Worm (Caenorhabditis elegans) whole organism, L1 larva: Measurements from ENCODE around the gene T19D12.4.

ENCODE experiments used
- F16B12.6 ChIP-seq: fragments of 150-350 bp; optimal IDR thresholded peaks from 2 replicates; lab custom pipeline; 2014; ENCODE audit warnings: missing biosample characterization, missing genetic modification characterization
- ama-1 ChIP-seq: fragments of 150-350 bp; optimal IDR thresholded peaks from 2 replicates; lab custom pipeline; 2014
- blmp-1 ChIP-seq: fragments of 150-350 bp; optimal IDR thresholded peaks from 2 replicates; lab custom pipeline; 2014; ENCODE audit warnings: missing biosample characterization, missing genetic modification characterization
- ceh-63 ChIP-seq: fragments of 200-800 bp; sonication (Bioruptor generic); optimal IDR thresholded peaks from 2 replicates; lab custom pipeline; 2018; ENCODE audit warnings: mild to moderate bottlenecking, missing genetic modification characterization, missing compliant biosample characterization
- ceh-82 ChIP-seq, 3 experiments: fragments of 150-350 bp in 1 of 3; sonication (generic microtip) in 2 of 3; optimal IDR thresholded peaks; 2 replicates each; lab custom pipeline; 2014 to 2017; ENCODE audit warnings: missing biosample characterization in 3 of 3, missing genetic modification characterization in 3 of 3
- ces-1 ChIP-seq: fragments of 150-350 bp; optimal IDR thresholded peaks from 2 replicates; lab custom pipeline; 2014; ENCODE audit warnings: missing biosample characterization, missing genetic modification reagents, missing genetic modification characterization
- dsc-1 ChIP-seq: sonication (generic microtip); optimal IDR thresholded peaks from 2 replicates; lab custom pipeline; 2016; ENCODE audit warnings: mild to moderate bottlenecking, missing genetic modification characterization, missing compliant biosample characterization
- efl-1 ChIP-seq, 4 experiments: fragments of 150-350 bp; optimal IDR thresholded peaks in 3 of 4; peaks in 1 of 4; 1 replicate in 1 of 4; 2 replicates in 3 of 4; lab custom pipeline; 2014; ENCODE audit warnings: missing biosample characterization in 2 of 4, missing genetic modification characterization in 2 of 4, missing genetic modification reagents in 2 of 4
- egl-13 ChIP-seq: sonication (generic microtip); optimal IDR thresholded peaks from 2 replicates; lab custom pipeline; 2016; ENCODE audit warnings: missing genotype, missing genetic modification reagents, missing genetic modification characterization, missing compliant biosample characterization
- egl-27 ChIP-seq, 2 experiments: fragments of 150-350 bp in 1 of 2; sonication (generic microtip); optimal IDR thresholded peaks; 3 replicates each; lab custom pipeline; 2017 to 2018; ENCODE audit warnings: missing biosample characterization in 2 of 2, missing genetic modification characterization in 2 of 2, missing genetic modification reagents in 2 of 2
- ets-5 ChIP-seq: fragments of 200-800 bp; sonication (Bioruptor generic); IDR thresholded peaks from 2 replicates; pipeline ENCODE4 v1.3.6; 2022; ENCODE audit warnings: missing genetic modification characterization, missing compliant biosample characterization
- fkh-10 ChIP-seq: sonication (generic microtip); optimal IDR thresholded peaks from 2 replicates; lab custom pipeline; 2017; ENCODE audit warnings: missing biosample characterization, missing genetic modification reagents, missing genetic modification characterization
- fkh-8 ChIP-seq: sonication (generic microtip); optimal IDR thresholded peaks from 2 replicates; lab custom pipeline; 2016; ENCODE audit warnings: mild to moderate bottlenecking, missing genetic modification characterization, missing compliant biosample characterization
- fos-1 ChIP-seq: fragments of 150-350 bp; optimal IDR thresholded peaks from 2 replicates; lab custom pipeline; 2014; ENCODE audit warnings: missing biosample characterization, missing genetic modification characterization
- hlh-17 ChIP-seq: fragments of 200-800 bp; sonication (Bioruptor generic); optimal IDR thresholded peaks from 2 replicates; lab custom pipeline; 2018; ENCODE audit warnings: missing genetic modification characterization, mild to moderate bottlenecking, missing compliant biosample characterization, moderate library complexity, borderline replicate concordance
- hlh-4 ChIP-seq: sonication (generic microtip); optimal IDR thresholded peaks from 2 replicates; lab custom pipeline; 2016; ENCODE audit warnings: mild to moderate bottlenecking, missing genetic modification characterization, missing compliant biosample characterization
- lin-14 ChIP-seq: fragments of 200-800 bp; sonication (Bioruptor generic); optimal IDR thresholded peaks from 2 replicates; lab custom pipeline; 2018; ENCODE audit warnings: mild to moderate bottlenecking, missing genetic modification characterization, moderate library complexity, missing compliant biosample characterization
- lin-15B ChIP-seq: fragments of 150-350 bp; sonication (generic microtip); optimal IDR thresholded peaks from 3 replicates; lab custom pipeline; 2014; ENCODE audit warnings: missing biosample characterization, missing genetic modification characterization
- lin-39 ChIP-seq: fragments of 150-350 bp; optimal IDR thresholded peaks from 2 replicates; lab custom pipeline; 2014; ENCODE audit warnings: missing biosample characterization, missing genetic modification reagents, missing genetic modification characterization
- lir-3 ChIP-seq: sonication (generic microtip); optimal IDR thresholded peaks from 2 replicates; lab custom pipeline; 2016; ENCODE audit warnings: mild to moderate bottlenecking, missing genetic modification characterization, moderate library complexity, missing compliant biosample characterization; ENCODE audit not compliant: poor library complexity
- lsy-2 ChIP-seq, 2 experiments: fragments of 150-350 bp; optimal IDR thresholded peaks; 2 replicates each; lab custom pipeline; 2014; ENCODE audit warnings: missing biosample characterization in 2 of 2, missing genetic modification characterization in 2 of 2
- mab-9 ChIP-seq: fragments of 200-800 bp; sonication (Bioruptor generic); IDR thresholded peaks from 2 replicates; pipeline ENCODE4 v1.3.6; 2022; ENCODE audit warnings: missing genetic modification reagents, missing genetic modification characterization, missing compliant biosample characterization
- nhr-12 ChIP-seq: sonication (generic microtip); optimal IDR thresholded peaks from 2 replicates; lab custom pipeline; 2017; ENCODE audit warnings: missing biosample characterization, missing genetic modification characterization
- nhr-20 ChIP-seq: sonication (generic microtip); optimal IDR thresholded peaks from 2 replicates; lab custom pipeline; 2016; ENCODE audit warnings: mild to moderate bottlenecking, missing genetic modification characterization, missing compliant biosample characterization
- nhr-237 ChIP-seq: fragments of 150-350 bp; optimal IDR thresholded peaks from 2 replicates; lab custom pipeline; 2014; ENCODE audit warnings: missing biosample characterization, missing genetic modification characterization
- nhr-76 ChIP-seq: sonication (generic microtip); optimal IDR thresholded peaks from 2 replicates; lab custom pipeline; 2017; ENCODE audit warnings: missing biosample characterization, missing genetic modification characterization
- nhr-77 ChIP-seq: fragments of 150-350 bp; optimal IDR thresholded peaks from 2 replicates; lab custom pipeline; 2014; ENCODE audit warnings: missing biosample characterization, missing genetic modification characterization
- nhr-85 ChIP-seq: sonication (generic microtip); peaks from one replicate; lab custom pipeline; 2016; ENCODE audit warnings: missing genetic modification characterization, inconsistent platforms, missing compliant biosample characterization
- pag-3 ChIP-seq: sonication (generic microtip); optimal IDR thresholded peaks from 2 replicates; lab custom pipeline; 2017; ENCODE audit warnings: missing genetic modification characterization, mild to moderate bottlenecking, missing compliant biosample characterization, antibody characterized with exemption, borderline replicate concordance; ENCODE audit not compliant: insufficient read depth
- pax-3 ChIP-seq: fragments of 200-800 bp; sonication (Bioruptor generic); optimal IDR thresholded peaks from 2 replicates; lab custom pipeline; 2018; ENCODE audit warnings: mild to moderate bottlenecking, missing genetic modification characterization, moderate library complexity, missing compliant biosample characterization
- snu-23 ChIP-seq: sonication (generic microtip); optimal IDR thresholded peaks from 2 replicates; lab custom pipeline; 2016; ENCODE audit warnings: missing genetic modification characterization, missing compliant biosample characterization
- tlp-1 ChIP-seq: fragments of 150-350 bp; optimal IDR thresholded peaks from 2 replicates; lab custom pipeline; 2014; ENCODE audit warnings: missing biosample characterization, missing genetic modification characterization
- unc-86 ChIP-seq: sonication (generic microtip); optimal IDR thresholded peaks from 2 replicates; lab custom pipeline; 2016; ENCODE audit warnings: missing genetic modification characterization, missing compliant biosample characterization
- vab-15 ChIP-seq: sonication (generic microtip); optimal IDR thresholded peaks from 2 replicates; lab custom pipeline; 2017; ENCODE audit warnings: missing genotype, mild to moderate bottlenecking, missing genetic modification characterization, missing compliant biosample characterization
- xbp-1 ChIP-seq: sonication (generic microtip); optimal IDR thresholded peaks from 2 replicates; lab custom pipeline; 2016; ENCODE audit warnings: missing genetic modification characterization, missing compliant biosample characterization
- ztf-11 ChIP-seq, 2 experiments: sonication (generic microtip); optimal IDR thresholded peaks; 2 replicates each; lab custom pipeline; 2016 to 2017; ENCODE audit warnings: missing genetic modification characterization in 2 of 2, missing biosample characterization in 1 of 2, missing compliant biosample characterization in 1 of 2

The T19D12.4 gene

ce11 chrII:6636136-6636535 lies 5.2 kb downstream of the T19D12.4 start, which contains the start of gene T19D12.5:
TSS of gene T19D12.5 (minus strand) at chrII:6636236.
- TF ChIP-seq nhr-12 (no peak), F16B12.6 (tag; lab: Kevin White, UChicago) (no peak), ceh-63 (GFP tag; lab: Kevin White, UChicago) (no peak), hlh-17 (GFP tag; lab: Kevin White, UChicago) (no peak), lin-39 (tag; lab: Kevin White, UChicago) (no peak)

ce11 chrII:6637854-6638253 lies 6.9 kb downstream of the T19D12.4 start:
- TF ChIP-seq nhr-77 (tag; lab: Kevin White, UChicago): no peak
- no peak for TF ChIP-seq vab-15 (tag; lab: Kevin White, UChicago)
- TF ChIP-seq egl-27 (tag; optimal IDR thresholded peaks at IDR 0.05; lab: Kevin White, UChicago): no peak
- no peak for TF ChIP-seq fos-1 (tag; lab: Kevin White, UChicago)
- TF ChIP-seq ets-5 (GFP tag; lab: Robert Waterston, UW): no peak
- no peak for TF ChIP-seq unc-86 (tag; lab: Kevin White, UChicago)
- no peak for TF ChIP-seq egl-13
- no peak for TF ChIP-seq lin-14 (GFP tag; lab: Kevin White, UChicago)
- no peak for TF ChIP-seq xbp-1 (tag; lab: Kevin White, UChicago)
- no peak for TF ChIP-seq pag-3 (tag; lab: Kevin White, UChicago)
- no peak for TF ChIP-seq tlp-1
- TF ChIP-seq nhr-76 (tag; lab: Kevin White, UChicago): no peak
- TF ChIP-seq snu-23 (GFP tag; lab: Kevin White, UChicago): no peak
- TF ChIP-seq ztf-11 (tag; optimal IDR thresholded peaks at IDR 0.05; lab: Kevin White, UChicago): no peak
- no peak for TF ChIP-seq nhr-12
- TF ChIP-seq efl-1 (optimal IDR thresholded peaks at IDR 0.05; lab: Kevin White, UChicago): no peak
- TF ChIP-seq efl-1 (GFP tag; optimal IDR thresholded peaks at IDR 0.05 in 1 of 2; lab: Kevin White, UChicago): no peak
- TF ChIP-seq mab-9: no peak
- no peak for TF ChIP-seq nhr-20 (tag; lab: Kevin White, UChicago)
- TF ChIP-seq nhr-237: no peak

- TF ChIP-seq dsc-1 (tag; lab: Kevin White, UChicago) (peak; percentile 53), nhr-12 (no peak), fkh-10 (GFP tag; lab: Kevin White, UChicago) (peak; percentile 20)
Observed at ce11 chrII:6642180-6642579, 11.3 kb downstream of the T19D12.4 start.

ce11 chrII:6642651-6643167 lies 11.8 kb downstream of the T19D12.4 start, which contains the start of gene T19D12.6:
TSS of gene T19D12.6 (minus strand) at chrII:6643117.
- TF ChIP-seq ces-1 (no peak), lin-15B (tag; lab: Kevin White, UChicago) (no peak), lsy-2 (tag; optimal IDR thresholded peaks at IDR 0.05; lab: Kevin White, UChicago) (peak in 1 of 2 experiments; percentile 50), blmp-1 (peak; percentile 11), efl-1 (optimal IDR thresholded peaks at IDR 0.05; lab: Kevin White, UChicago) (no peak), efl-1 (GFP tag; optimal IDR thresholded peaks at IDR 0.05 in 1 of 2; lab: Kevin White, UChicago) (peak in 1 of 2 experiments; percentile 82), hlh-4 (tag; lab: Kevin White, UChicago) (no peak), fkh-10 (GFP tag; lab: Kevin White, UChicago) (no peak), lin-14 (GFP tag; lab: Kevin White, UChicago) (peak; percentile 57), snu-23 (GFP tag; lab: Kevin White, UChicago) (no peak), nhr-85 (tag; lab: Kevin White, UChicago) (no peak), lir-3 (tag; lab: Kevin White, UChicago) (no peak), fkh-8 (tag; lab: Kevin White, UChicago) (peak; percentile 60)

ce11 chrII:6646903-6647302 lies 16.0 kb downstream of the T19D12.4 start:
- TF ChIP-seq blmp-1 (no peak), efl-1 (optimal IDR thresholded peaks at IDR 0.05; lab: Kevin White, UChicago) (no peak), efl-1 (GFP tag; optimal IDR thresholded peaks at IDR 0.05 in 1 of 2; lab: Kevin White, UChicago) (peak in 1 of 2 experiments; percentile 5), egl-27 (tag; optimal IDR thresholded peaks at IDR 0.05; lab: Kevin White, UChicago) (no peak), ceh-82 (tag; optimal IDR thresholded peaks at IDR 0.05; lab: Kevin White, UChicago) (no peak), dsc-1 (tag; lab: Kevin White, UChicago) (peak; percentile 63), nhr-237 (no peak), lin-39 (tag; lab: Kevin White, UChicago) (no peak), pax-3 (no peak), ama-1 (lab: Kevin White, UChicago) (no peak)
- TF ChIP-seq, all 84 proteins: peak for 2
